Fruit fly (Drosophila melanogaster) whole organism, adult: Measurements from ENCODE around the gene CG11583.
A peak's percentile ranks its signal among the peaks of the same experiment; 100 is the strongest.

Experiments used
- CG11617 ChIP-seq: fragments of 200-800 bp; sonication (Bioruptor generic); optimal IDR thresholded peaks from 2 replicates; lab custom pipeline; 2017; ENCODE audit warnings: mild to moderate bottlenecking, missing biosample characterization, missing genetic modification reagents, missing genetic modification characterization
- CG12768 ChIP-seq: fragments of 200-800 bp; sonication (Bioruptor generic); optimal IDR thresholded peaks from 2 replicates; lab custom pipeline; 2017; ENCODE audit warnings: missing biosample characterization, missing genetic modification characterization, mild to moderate bottlenecking, moderate library complexity, missing genetic modification reagents
- CG14711 ChIP-seq: fragments of 200-800 bp; sonication (Bioruptor generic); optimal IDR thresholded peaks from 2 replicates; lab custom pipeline; 2018; ENCODE audit warnings: missing biosample characterization, mild to moderate bottlenecking, missing genetic modification characterization, moderate library complexity
- CG1620 ChIP-seq: fragments of 200-800 bp; sonication (Bioruptor generic); optimal IDR thresholded peaks from 2 replicates; lab custom pipeline; 2016; ENCODE audit warnings: missing biosample characterization, missing genetic modification characterization
- CG33017 ChIP-seq: fragments of 200-800 bp; sonication (Bioruptor generic); optimal IDR thresholded peaks from 2 replicates; lab custom pipeline; 2018; ENCODE audit warnings: missing biosample characterization, mild to moderate bottlenecking, missing genetic modification characterization, moderate library complexity
- CG5204 ChIP-seq: fragments of 200-800 bp; sonication (Bioruptor generic); optimal IDR thresholded peaks from 2 replicates; lab custom pipeline; 2016; ENCODE audit warnings: missing biosample characterization, missing genetic modification characterization
- CG7045 ChIP-seq: fragments of 200-800 bp; sonication (Bioruptor generic); optimal IDR thresholded peaks from 2 replicates; lab custom pipeline; 2017; ENCODE audit warnings: missing biosample characterization, mild to moderate bottlenecking, missing genetic modification characterization
- CG7101 ChIP-seq: fragments of 200-800 bp; sonication (Bioruptor generic); optimal IDR thresholded peaks from 2 replicates; lab custom pipeline; 2018; ENCODE audit warnings: missing biosample characterization, mild to moderate bottlenecking, missing genetic modification characterization, moderate library complexity
- Clk ChIP-seq: fragments of 200-800 bp; sonication (Bioruptor generic); optimal IDR thresholded peaks from 2 replicates; lab custom pipeline; 2017; ENCODE audit warnings: missing biosample characterization, missing genetic modification characterization
- Crg-1 ChIP-seq: fragments of 200-800 bp; sonication (Bioruptor generic); optimal IDR thresholded peaks from 2 replicates; lab custom pipeline; 2016; ENCODE audit warnings: missing biosample characterization, missing genetic modification characterization
- Hr96 ChIP-seq: fragments of 200-800 bp; sonication (Bioruptor generic); optimal IDR thresholded peaks from 2 replicates; lab custom pipeline; 2016; ENCODE audit warnings: missing biosample characterization, missing genetic modification characterization
- Mnt ChIP-seq: fragments of 200-800 bp; sonication (Bioruptor generic); optimal IDR thresholded peaks from 2 replicates; lab custom pipeline; 2016; ENCODE audit warnings: missing biosample characterization, mild to moderate bottlenecking, missing genetic modification characterization
- bab1 ChIP-seq: fragments of 200-800 bp; sonication (Bioruptor generic); optimal IDR thresholded peaks from 3 replicates; lab custom pipeline; 2019; ENCODE audit warnings: missing biosample characterization, mild to moderate bottlenecking, missing genetic modification characterization, moderate library complexity
- cic ChIP-seq: fragments of 200-800 bp; sonication (Bioruptor generic); optimal IDR thresholded peaks from 2 replicates; lab custom pipeline; 2017; ENCODE audit warnings: missing biosample characterization, mild to moderate bottlenecking, missing genetic modification characterization, moderate library complexity
- cnc ChIP-seq, 2 experiments: fragments of >200 bp; optimal IDR thresholded peaks; 2 replicates each; lab custom pipeline; 2017
- kay ChIP-seq: fragments of 200-800 bp; sonication (Bioruptor generic); peaks from one replicate; lab custom pipeline; 2016; ENCODE audit warnings: missing biosample characterization, missing genetic modification characterization, borderline replicate concordance
- ovo ChIP-seq: fragments of 200-800 bp; sonication (Bioruptor generic); optimal IDR thresholded peaks from 2 replicates; lab custom pipeline; 2016; ENCODE audit warnings: missing biosample characterization, missing genetic modification characterization
- pad ChIP-seq: fragments of 200-800 bp; sonication (Bioruptor generic); optimal IDR thresholded peaks from 3 replicates; lab custom pipeline; 2017; ENCODE audit warnings: missing biosample characterization, missing genetic modification characterization, mild to moderate bottlenecking, moderate library complexity, missing genetic modification reagents
- tj ChIP-seq: fragments of 200-800 bp; sonication (Bioruptor generic); optimal IDR thresholded peaks from 3 replicates; lab custom pipeline; 2017; ENCODE audit warnings: missing biosample characterization, mild to moderate bottlenecking, missing genetic modification characterization, moderate library complexity
- toe ChIP-seq: fragments of 200-800 bp; sonication (Bioruptor generic); optimal IDR thresholded peaks from 2 replicates; lab custom pipeline; 2016; ENCODE audit warnings: missing biosample characterization, missing genetic modification characterization

Gene CG11583

dm6 chr3L:4242428-4242827 is 40.2 kb downstream of the CG11583 start, which contains the start of gene pav:
Gene pav (plus strand): TSS chr3L:4242734.
- TF ChIP-seq CG14711 (peak; percentile 48), Mnt (peak; percentile 18), bab1 (peak; percentile 58), CG7101 (peak; percentile 27), CG33017 (tag; lab: Kevin White, UChicago) (peak; percentile 36), Clk (no peak)

DNA sequence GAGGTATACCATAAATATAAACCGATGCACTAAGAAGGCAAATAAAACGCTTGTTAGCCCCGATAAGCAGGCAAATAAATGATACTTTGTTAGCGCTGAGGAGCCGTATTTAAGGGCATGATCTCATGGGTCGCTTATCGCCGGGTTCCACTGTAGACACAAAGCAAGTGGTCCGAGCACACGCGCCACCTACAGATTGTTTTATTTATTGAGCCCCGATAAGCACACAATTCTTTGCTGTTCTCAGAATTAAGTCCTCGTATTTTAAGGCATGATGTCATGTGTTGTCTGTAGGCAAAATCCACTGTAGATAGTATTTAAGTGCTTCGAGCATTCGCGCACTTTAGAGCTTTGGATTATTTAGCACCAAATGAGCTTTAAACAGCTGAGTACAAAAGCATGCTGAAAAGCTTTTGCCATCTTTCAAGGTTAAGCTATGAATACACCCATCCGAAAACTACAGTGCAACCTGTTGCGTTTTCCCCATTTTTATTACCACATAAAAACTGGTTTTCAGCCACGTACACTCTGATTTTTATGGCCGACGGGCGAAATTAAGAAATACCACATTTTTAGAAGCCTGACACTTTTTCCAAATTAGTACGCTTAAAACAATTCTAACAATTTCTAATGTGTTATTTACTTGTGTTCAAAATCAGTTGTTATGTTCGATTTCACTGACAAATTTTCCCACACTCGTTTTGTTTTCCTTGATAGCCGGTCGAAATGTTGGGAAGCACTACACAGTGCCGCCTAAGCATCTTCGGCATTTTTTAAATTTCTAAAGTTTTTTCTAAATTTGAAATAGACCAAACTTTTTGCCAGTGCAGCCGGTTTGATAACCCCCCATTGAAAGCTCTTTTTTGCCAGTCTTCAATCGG is 42.9 kb downstream of the CG11583 start, which contains the start of gene Sqor:
Gene Sqor, plus strand, starts transcription at position 732 of the 881 bp plus-strand sequence.
- TF ChIP-seq CG1620 (GFP tag; lab: Kevin White, UChicago) (peak; percentile 78), pad (GFP tag; lab: Kevin White, UChicago) (peak; percentile 82), CG33017 (tag; lab: Kevin White, UChicago) (peak; percentile 89), CG11617 (GFP tag; lab: Kevin White, UChicago) (peak; percentile 97), CG7045 (peak; percentile 92), kay (GFP tag; lab: Kevin White, UChicago) (no peak), tj (GFP tag; lab: Kevin White, UChicago) (peak; percentile 77), CG7101 (peak; percentile 91), ovo (GFP tag; lab: Kevin White, UChicago) (peak; percentile 77), Clk (peak; percentile 84), Hr96 (peak; percentile 92), CG5204 (GFP tag; lab: Kevin White, UChicago) (peak; percentile 91), Mnt (peak; percentile 68), CG12768 (peak; percentile 94), cic (GFP tag; lab: Kevin White, UChicago) (peak; percentile 71), cnc (optimal IDR thresholded peaks at IDR 0.05; lab: Kevin White, UChicago) (no peak), CG14711 (peak; percentile 76), toe (GFP tag; lab: Kevin White, UChicago) (peak; percentile 91), Crg-1 (GFP tag; lab: Kevin White, UChicago) (peak; percentile 79), bab1 (peak; percentile 90)

DNA sequence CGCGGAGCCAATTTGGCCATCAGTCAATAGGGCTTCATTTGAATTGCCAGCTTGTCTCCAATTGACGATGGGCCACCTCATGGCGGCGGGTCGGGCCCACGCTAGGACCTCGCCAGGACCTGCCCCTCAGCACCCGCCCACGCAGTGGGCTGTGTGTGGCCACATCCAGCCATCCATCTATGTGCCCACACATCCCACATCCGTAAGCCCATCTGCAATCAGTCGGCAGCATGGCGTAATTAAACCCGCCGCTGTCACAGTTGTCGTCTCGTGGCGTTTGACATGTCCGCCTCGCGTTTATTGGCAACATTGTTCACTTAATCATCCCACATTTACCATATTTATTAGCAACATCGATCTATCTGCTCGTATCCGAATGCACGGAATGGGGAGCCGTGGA is 44.4 kb downstream of the CG11583 start:
- TF ChIP-seq ovo (GFP tag; lab: Kevin White, UChicago) (no peak), tj (GFP tag; lab: Kevin White, UChicago) (no peak), bab1 (no peak), CG7101 (no peak), Clk (no peak), Hr96 (no peak), Crg-1 (GFP tag; lab: Kevin White, UChicago) (no peak), CG5204 (GFP tag; lab: Kevin White, UChicago) (no peak), Mnt (no peak), CG7045 (no peak), CG14711 (no peak), kay (GFP tag; lab: Kevin White, UChicago) (no peak), pad (GFP tag; lab: Kevin White, UChicago) (no peak), CG12768 (no peak), CG1620 (GFP tag; lab: Kevin White, UChicago) (no peak)

- TF ChIP-seq CG7045 (no peak), toe (GFP tag; lab: Kevin White, UChicago) (no peak), tj (GFP tag; lab: Kevin White, UChicago) (no peak), CG33017 (tag; lab: Kevin White, UChicago) (no peak)
Observed at dm6 chr3L:4236097-4236572, 46.5 kb downstream of the CG11583 start, which contains the start of gene ImpL2. Gene ImpL2 (minus strand): TSS chr3L:4236147.

dm6 chr3L:4233603-4234277 is 48.9 kb downstream of the CG11583 start:
- TF ChIP-seq tj (GFP tag; lab: Kevin White, UChicago) (peak; percentile 90), CG12768 (peak; percentile 9), Mnt (no peak), cic (GFP tag; lab: Kevin White, UChicago) (peak; percentile 91), kay (GFP tag; lab: Kevin White, UChicago) (peak; percentile 37)

dm6 chr3L:4232724-4233367 is 49.8 kb downstream of the CG11583 start:
- TF ChIP-seq ovo (GFP tag; lab: Kevin White, UChicago) (no peak), kay (GFP tag; lab: Kevin White, UChicago) (peak; percentile 50), CG14711 (no peak), CG7101 (no peak), CG11617 (GFP tag; lab: Kevin White, UChicago) (no peak)
